Fruit fly (Drosophila melanogaster) whole organism, prepupa: ENCODE data around the gene CG44044.

Experiments used
- Blimp-1 ChIP-seq: fragments of 200-800 bp; sonication (Bioruptor generic); optimal IDR thresholded peaks from 3 replicates; lab custom pipeline; 2017; ENCODE audit warnings: missing biosample characterization, missing genetic modification characterization, mild to moderate bottlenecking, moderate library complexity, missing genetic modification reagents
- CG15336 ChIP-seq: fragments of 200-800 bp; sonication (Bioruptor generic); IDR thresholded peaks from 2 replicates; pipeline ENCODE4 v1.3.6; 2022; ENCODE audit warnings: missing biosample characterization, missing genetic modification characterization
- CG16779 ChIP-seq: fragments of 200-800 bp; sonication (Bioruptor generic); optimal IDR thresholded peaks from 3 replicates; lab custom pipeline; 2017; ENCODE audit warnings: missing biosample characterization, mild to moderate bottlenecking, missing genetic modification characterization
- CG3919 ChIP-seq: fragments of 200-800 bp; sonication (Bioruptor generic); optimal IDR thresholded peaks from 3 replicates; lab custom pipeline; 2016; ENCODE audit warnings: missing biosample characterization, missing genetic modification characterization
- Eip75B ChIP-seq: fragments of 200-800 bp; sonication (Bioruptor generic); optimal IDR thresholded peaks from 3 replicates; lab custom pipeline; 2016; ENCODE audit warnings: missing biosample characterization, missing genetic modification characterization
- Ets96B ChIP-seq: fragments of 200-800 bp; optimal IDR thresholded peaks from 2 replicates; lab custom pipeline; 2019; ENCODE audit warnings: missing biosample characterization, mild to moderate bottlenecking, missing genetic modification characterization, moderate library complexity
- Hr39 ChIP-seq: fragments of 200-800 bp; sonication (Bioruptor generic); optimal IDR thresholded peaks from 2 replicates; lab custom pipeline; 2016; ENCODE audit warnings: missing biosample characterization, missing genetic modification characterization
- OdsH ChIP-seq: fragments of 200-800 bp; sonication (Bioruptor generic); optimal IDR thresholded peaks from 3 replicates; lab custom pipeline; 2016; ENCODE audit warnings: missing biosample characterization, missing genetic modification characterization
- Sox15 ChIP-seq: fragments of 200-800 bp; sonication (Bioruptor generic); optimal IDR thresholded peaks from 3 replicates; lab custom pipeline; 2016; ENCODE audit warnings: missing biosample characterization, missing genetic modification characterization
- topi ChIP-seq: fragments of 200-800 bp; sonication (Bioruptor generic); optimal IDR thresholded peaks from 3 replicates; lab custom pipeline; 2016; ENCODE audit warnings: missing biosample characterization, missing genetic modification characterization

dm6 chr3R:16353671-16354070 is 32.0 kb downstream of the CG44044 start:
- no peak for TF ChIP-seq Hr39 (GFP tag; lab: Kevin White, UChicago)
- TF ChIP-seq topi (GFP tag; lab: Kevin White, UChicago) = no peak
- no peak for TF ChIP-seq CG3919 (GFP tag; lab: Kevin White, UChicago)
- TF ChIP-seq OdsH (GFP tag; lab: Kevin White, UChicago) = no peak
- TF ChIP-seq Sox15 (GFP tag; lab: Kevin White, UChicago) = no peak
- no peak for TF ChIP-seq Ets96B (tag; lab: Kevin White, UChicago)
- no peak for TF ChIP-seq Eip75B (GFP tag; lab: Kevin White, UChicago)
- TF ChIP-seq Blimp-1 (GFP tag; lab: Kevin White, UChicago) = no peak
- no peak for TF ChIP-seq CG15336 (GFP tag; lab: Robert Waterston, UW)
- TF ChIP-seq CG16779 (tag; lab: Kevin White, UChicago) = no peak
